Worm (Caenorhabditis elegans): ENCODE data around the gene spv-1.

The spv-1 gene

ce11 chrII:7880373-7880862, 48.1 kb downstream of the spv-1 start, which contains the start of gene perm-1:
Gene perm-1 (plus strand): TSS chrII:7880812.
- TF ChIP-seq nfya-1 (tag; optimal IDR thresholded peaks at IDR 0.05; ENCODE audit: insufficient read depth) (no peak), pqm-1 (tag; optimal IDR thresholded peaks at IDR 0.05) (no peak), zag-1 (tag; optimal IDR thresholded peaks at IDR 0.05) (no peak), elt-3 (tag; optimal IDR thresholded peaks at IDR 0.05) (no peak), fkh-10 (GFP tag; optimal IDR thresholded peaks at IDR 0.05) (no peak), aly-2 (tag; optimal IDR thresholded peaks at IDR 0.05) (no peak), ceh-28 (tag; optimal IDR thresholded peaks at IDR 0.05) (no peak), lin-39 (tag; optimal IDR thresholded peaks at IDR 0.05) (no peak), nhr-11 (tag; optimal IDR thresholded peaks at IDR 0.05) (no peak), fos-1 (tag; optimal IDR thresholded peaks at IDR 0.05) (no peak), nhr-23 (tag; optimal IDR thresholded peaks at IDR 0.05) (no peak), elt-2 (tag; optimal IDR thresholded peaks at IDR 0.05) (no peak), ceh-9 (tag; optimal IDR thresholded peaks at IDR 0.05) (no peak), lin-15B (tag; optimal IDR thresholded peaks at IDR 0.05) (no peak), nhr-12 (tag; optimal IDR thresholded peaks at IDR 0.05) (no peak)

ce11 chrII:7879266-7879718, 49.2 kb downstream of the spv-1 start, which contains the start of the genes vha-4 and T01H3.5:
Gene vha-4 (minus strand): TSS chrII:7879316.
Gene T01H3.5 (plus strand): TSS chrII:7879616.
- no peak for TF ChIP-seq mml-1 (tag; optimal IDR thresholded peaks at IDR 0.05)
- no peak for TF ChIP-seq elt-3 (tag; optimal IDR thresholded peaks at IDR 0.05)
- no peak for TF ChIP-seq nhr-43 (tag; optimal IDR thresholded peaks at IDR 0.05; ENCODE audit: poor library complexity, severe bottlenecking)
- TF ChIP-seq eor-1 (tag; optimal IDR thresholded peaks at IDR 0.05), result no peak
- no peak for TF ChIP-seq tbx-2 (tag; optimal IDR thresholded peaks at IDR 0.05)
- no peak for TF ChIP-seq lin-39 (tag; optimal IDR thresholded peaks at IDR 0.05)
- TF ChIP-seq nhr-23 (tag; optimal IDR thresholded peaks at IDR 0.05), result no peak
- peak; percentile 4 for TF ChIP-seq lin-15B (tag; optimal IDR thresholded peaks at IDR 0.05)
- TF ChIP-seq nhr-76 (tag; optimal IDR thresholded peaks at IDR 0.05), result no peak
- TF ChIP-seq egl-27 (tag; optimal IDR thresholded peaks at IDR 0.05), result no peak
- TF ChIP-seq skn-1 (tag; optimal IDR thresholded peaks at IDR 0.05), result no peak
- no peak for TF ChIP-seq sea-2 (GFP tag; optimal IDR thresholded peaks at IDR 0.05)
- TF ChIP-seq ama-1 (optimal IDR thresholded peaks at IDR 0.05), result no peak
- TF ChIP-seq hmg-11 (tag; optimal IDR thresholded peaks at IDR 0.05), result peak; percentile 52
- no peak for TF ChIP-seq nhr-237 (tag; optimal IDR thresholded peaks at IDR 0.05)
- no peak for TF ChIP-seq elt-2 (tag; optimal IDR thresholded peaks at IDR 0.05)
- TF ChIP-seq nhr-25 (tag; optimal IDR thresholded peaks at IDR 0.05), result no peak
- TF ChIP-seq ceh-28 (tag; optimal IDR thresholded peaks at IDR 0.05), result no peak

- TF ChIP-seq elt-2 (tag; optimal IDR thresholded peaks at IDR 0.05) (peak; percentile 18), nhr-23 (tag; optimal IDR thresholded peaks at IDR 0.05) (peak; percentile 15), nhr-28 (tag; optimal IDR thresholded peaks at IDR 0.05) (no peak), nhr-43 (tag; optimal IDR thresholded peaks at IDR 0.05; ENCODE audit: poor library complexity, severe bottlenecking) (peak; percentile 13), nhr-12 (tag; optimal IDR thresholded peaks at IDR 0.05) (no peak)
Observed at ce11 chrII:7877744-7878468, 50.6 kb downstream of the spv-1 start, which contains the start of gene T01H3.2. Gene T01H3.2 (minus strand): TSS chrII:7877994.

ce11 chrII:7873843-7874372, 54.6 kb downstream of the spv-1 start, which contains the start of gene T01H3.3:
Gene T01H3.3 (minus strand): TSS chrII:7873893.
- peak; percentile 84 for TF ChIP-seq pha-4 (tag; optimal IDR thresholded peaks at IDR 0.05)
- TF ChIP-seq nfya-1 (tag; optimal IDR thresholded peaks at IDR 0.05; ENCODE audit: insufficient read depth), result peak; percentile 58
- TF ChIP-seq elt-2 (tag; optimal IDR thresholded peaks at IDR 0.05), result peak; percentile 6
- TF ChIP-seq ceh-82 (tag; optimal IDR thresholded peaks at IDR 0.05), result no peak
- no peak for TF ChIP-seq lsy-12 (tag; optimal IDR thresholded peaks at IDR 0.05)
- TF ChIP-seq lin-15B (tag; optimal IDR thresholded peaks at IDR 0.05), result peak; percentile 54
- TF ChIP-seq nhr-23 (tag; optimal IDR thresholded peaks at IDR 0.05), result peak; percentile 60

ce11 chrII:7870632-7871031, 57.9 kb downstream of the spv-1 start:
- no peak for TF ChIP-seq elt-1 (tag; optimal IDR thresholded peaks at IDR 0.05)
- peak; percentile 81 for TF ChIP-seq pha-4 (tag; optimal IDR thresholded peaks at IDR 0.05)
- TF ChIP-seq eor-1 (tag; optimal IDR thresholded peaks at IDR 0.05), result no peak
- no peak for TF ChIP-seq hmg-11 (tag; optimal IDR thresholded peaks at IDR 0.05)
- peak; percentile 73 for TF ChIP-seq lin-15B (tag; optimal IDR thresholded peaks at IDR 0.05)
- peak; percentile 30 for TF ChIP-seq ama-1 (optimal IDR thresholded peaks at IDR 0.05)
- TF ChIP-seq nhr-67 (tag; optimal IDR thresholded peaks at IDR 0.05), result no peak
- TF ChIP-seq sea-2 (GFP tag; optimal IDR thresholded peaks at IDR 0.05), result no peak
- TF ChIP-seq ceh-16 (tag; optimal IDR thresholded peaks at IDR 0.05), result no peak
- no peak for TF ChIP-seq R02D3.7 (tag; optimal IDR thresholded peaks at IDR 0.05)
- TF ChIP-seq fkh-10 (GFP tag; optimal IDR thresholded peaks at IDR 0.05), result no peak
- TF ChIP-seq ceh-9 (tag; optimal IDR thresholded peaks at IDR 0.05), result no peak
- TF ChIP-seq lin-39 (tag; optimal IDR thresholded peaks at IDR 0.05), result no peak
- no peak for TF ChIP-seq egl-27 (tag; optimal IDR thresholded peaks at IDR 0.05)
- TF ChIP-seq nhr-12 (tag; optimal IDR thresholded peaks at IDR 0.05), result no peak
- no peak for TF ChIP-seq ZK546.5 (tag; optimal IDR thresholded peaks at IDR 0.05)
- peak; percentile 40 for TF ChIP-seq egl-5 (tag; optimal IDR thresholded peaks at IDR 0.05)
- no peak for TF ChIP-seq nhr-23 (tag; optimal IDR thresholded peaks at IDR 0.05)
- TF ChIP-seq ztf-11 (tag; optimal IDR thresholded peaks at IDR 0.05), result no peak
- no peak for TF ChIP-seq lsy-12 (tag; optimal IDR thresholded peaks at IDR 0.05)
- TF ChIP-seq nhr-28 (tag; optimal IDR thresholded peaks at IDR 0.05), result no peak
- TF ChIP-seq ceh-28 (tag; optimal IDR thresholded peaks at IDR 0.05), result no peak
- TF ChIP-seq unc-39 (tag; optimal IDR thresholded peaks at IDR 0.05), result no peak
- TF ChIP-seq unc-62 (GFP tag; optimal IDR thresholded peaks at IDR 0.05), result no peak

All from whole organism, L3 larva.